Worm (Caenorhabditis elegans): ENCODE data around the gene Y67D8B.1.

DNA sequence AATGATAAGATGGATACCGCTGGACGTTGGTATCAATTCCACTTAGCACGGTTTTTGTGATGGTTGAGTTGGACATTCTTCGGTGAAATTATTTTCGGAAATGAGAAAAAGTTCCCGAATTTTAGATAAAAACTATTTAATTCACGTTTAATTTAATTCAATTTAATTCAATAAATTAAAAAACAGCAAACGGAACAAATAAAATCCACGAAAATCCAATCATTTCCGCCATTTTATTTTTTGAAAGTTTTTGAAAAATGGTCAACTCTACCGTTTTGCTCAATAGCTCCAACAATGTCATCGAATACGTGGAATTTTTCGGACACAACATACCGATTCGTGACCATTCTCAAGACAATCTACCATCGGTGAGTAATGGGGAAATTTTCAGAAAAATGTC lies 29.7 kb upstream of the Y67D8B.1 start, which contains the start of the genes Y67D8B.3 and Y67D8B.5:
- TF ChIP-seq madf-6 (GFP tag; IDR thresholded peaks at IDR 0.05) (no peak), ama-1 (optimal IDR thresholded peaks at IDR 0.05) (no peak), ama-1 (GFP tag; optimal IDR thresholded peaks at IDR 0.05) (no peak), ceh-27 (GFP tag; optimal IDR thresholded peaks at IDR 0.05) (no peak), nfyb-1 (GFP tag; IDR thresholded peaks at IDR 0.05) (no peak), T07F8.4 (tag; optimal IDR thresholded peaks at IDR 0.05) (no peak), unc-130 (GFP tag; optimal IDR thresholded peaks at IDR 0.05) (no peak), pbrm-1 (GFP tag; IDR thresholded peaks at IDR 0.05) (no peak), let-526 (GFP tag; IDR thresholded peaks at IDR 0.05) (no peak), lin-35 (GFP tag; optimal IDR thresholded peaks at IDR 0.05) (no peak), mxl-1 (tag; optimal IDR thresholded peaks at IDR 0.05) (no peak), sptf-2 (GFP tag; optimal IDR thresholded peaks at IDR 0.05) (no peak), ztf-25 (GFP tag; IDR thresholded peaks at IDR 0.05) (no peak), ZK185.1 (tag; optimal IDR thresholded peaks at IDR 0.05; ENCODE audit: poor library complexity, severe bottlenecking) (no peak), lir-1 (GFP tag; conservative IDR thresholded peaks at IDR 0.05) (no peak)

All from whole organism, young adult.